Worm (Caenorhabditis elegans): ENCODE results near the gene Y66A7A.9.

The Y66A7A.9 gene

DNA sequence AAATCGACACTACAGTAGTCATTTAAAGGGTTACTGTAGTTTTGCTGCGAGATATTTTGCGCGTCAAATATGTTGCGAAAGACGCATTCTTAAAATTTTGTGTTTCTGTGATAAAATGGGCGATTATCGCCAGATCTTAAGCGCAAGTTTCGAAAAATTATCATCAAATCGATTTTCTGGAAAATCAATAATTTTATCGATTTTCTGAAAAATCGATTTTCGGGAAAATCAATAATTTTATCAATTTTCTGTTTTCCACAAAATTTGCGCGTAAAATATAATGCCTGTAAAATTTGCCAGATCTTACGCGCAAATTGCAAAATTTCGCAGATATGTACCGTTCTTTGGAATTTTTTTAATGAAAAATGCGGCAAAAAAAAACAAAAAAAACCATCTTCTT lies 20.2 kb downstream of the Y66A7A.9 start:
- TF ChIP-seq madf-8 (GFP tag; conservative IDR thresholded peaks at IDR 0.05) (no peak), zfh-2 (GFP tag; conservative IDR thresholded peaks at IDR 0.05) (no peak), pha-4 (tag; optimal IDR thresholded peaks at IDR 0.05) (no peak), lir-1 (GFP tag; conservative IDR thresholded peaks at IDR 0.05) (no peak), cebp-2 (GFP tag; IDR thresholded peaks at IDR 0.05) (no peak), ztf-25 (GFP tag; IDR thresholded peaks at IDR 0.05) (no peak), F49E8.2 (tag; optimal IDR thresholded peaks at IDR 0.05; ENCODE audit: insufficient read depth) (no peak), egl-18 (GFP tag; IDR thresholded peaks at IDR 0.05) (no peak), pbrm-1 (GFP tag; IDR thresholded peaks at IDR 0.05) (no peak), lin-54 (GFP tag; optimal IDR thresholded peaks at IDR 0.05) (no peak), lin-40 (tag; optimal IDR thresholded peaks at IDR 0.05) (no peak), B0261.1 (tag; optimal IDR thresholded peaks at IDR 0.05) (no peak), snpc-1.1 (tag; optimal IDR thresholded peaks at IDR 0.05; ENCODE audit: insufficient read depth) (no peak)

DNA sequence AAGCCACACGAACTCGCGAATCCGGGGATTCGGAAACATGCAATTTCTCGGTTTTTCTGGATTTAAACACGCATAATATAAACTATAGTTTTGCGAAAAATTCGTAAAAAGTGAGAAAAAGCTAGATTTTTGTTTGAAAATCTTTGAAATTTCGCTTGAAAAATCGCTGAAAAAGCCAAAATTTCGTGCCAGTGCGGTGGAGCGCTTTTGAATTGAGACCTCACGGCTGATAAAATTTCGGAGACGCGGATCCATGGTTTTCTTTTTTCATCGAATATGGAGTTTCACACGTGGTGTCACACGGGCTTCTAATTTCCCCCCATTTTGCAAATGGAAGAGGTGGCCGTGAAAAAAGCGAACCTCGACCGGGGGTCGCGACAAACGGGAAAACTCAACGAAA lies 22.0 kb downstream of the Y66A7A.9 start:
- TF ChIP-seq mcd-1 (GFP tag; IDR thresholded peaks at IDR 0.05): peak; percentile 72
- no peak for TF ChIP-seq nfyb-1 (GFP tag; IDR thresholded peaks at IDR 0.05)
- TF ChIP-seq madf-8 (GFP tag; conservative IDR thresholded peaks at IDR 0.05): no peak
- TF ChIP-seq ceh-100 (GFP tag; IDR thresholded peaks at IDR 0.05): peak; percentile 85

DNA sequence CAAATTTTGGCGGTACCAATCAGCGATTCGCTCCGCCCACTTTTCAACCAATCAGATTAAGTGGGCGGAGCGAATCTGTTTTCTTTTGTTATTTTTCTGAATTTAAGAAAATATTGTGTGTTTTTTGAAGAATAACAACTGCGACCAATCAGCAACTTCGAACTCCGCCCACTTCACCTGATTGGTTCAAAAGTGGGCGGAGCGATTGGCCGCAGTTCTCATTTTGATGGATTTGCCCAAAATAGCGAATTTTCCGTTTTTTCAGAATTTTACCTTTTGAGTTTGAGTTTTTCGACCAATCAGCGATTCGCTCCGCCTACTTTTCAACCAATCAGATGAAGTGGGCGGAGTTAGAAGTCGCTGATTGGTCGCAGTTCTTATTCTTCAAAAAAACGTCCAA lies 23.0 kb downstream of the Y66A7A.9 start:
- TF ChIP-seq mes-4 (tag; optimal IDR thresholded peaks at IDR 0.05): no peak
- no peak for TF ChIP-seq ama-1 (optimal IDR thresholded peaks at IDR 0.05)
- TF ChIP-seq ama-1 (GFP tag; optimal IDR thresholded peaks at IDR 0.05): no peak
- TF ChIP-seq F39B2.1 (GFP tag; IDR thresholded peaks at IDR 0.05): no peak
- TF ChIP-seq attf-6 (GFP tag; IDR thresholded peaks at IDR 0.05): no peak

DNA sequence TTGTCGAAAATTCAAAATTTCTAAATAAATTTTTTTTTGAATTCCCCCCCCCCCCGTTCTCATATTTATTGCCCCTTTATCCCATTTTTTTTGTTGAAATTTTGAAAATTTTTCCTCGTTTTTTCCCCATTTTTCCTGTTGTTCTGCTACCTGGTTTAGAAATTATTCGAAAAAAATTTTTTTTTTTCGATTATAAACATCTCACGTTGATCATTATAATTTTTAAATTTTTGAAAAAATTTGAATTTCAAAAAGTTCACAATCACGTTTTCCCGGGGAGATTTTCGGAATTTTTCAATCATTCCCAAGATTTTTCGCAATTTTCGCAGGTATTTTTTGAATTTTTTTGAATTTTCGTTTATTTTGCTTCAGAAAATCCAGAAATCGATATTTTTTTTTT lies 23.4 kb downstream of the Y66A7A.9 start, which contains the start of gene Y66D12A.3:
Gene Y66D12A.3, plus strand, starts transcription at position 301 of the 400 bp plus-strand sequence.
- TF ChIP-seq hsf-1 (GFP tag; IDR thresholded peaks at IDR 0.05): no peak
- TF ChIP-seq Y56A3A.18 (GFP tag; IDR thresholded peaks at IDR 0.05): no peak
- no peak for TF ChIP-seq let-607 (tag; optimal IDR thresholded peaks at IDR 0.05)
- TF ChIP-seq sdz-38 (tag; optimal IDR thresholded peaks at IDR 0.05): no peak
- no peak for TF ChIP-seq Y67H2A.10 (GFP tag; conservative IDR thresholded peaks at IDR 0.05)
- no peak for TF ChIP-seq sea-2 (GFP tag; IDR thresholded peaks at IDR 0.05)
- no peak for TF ChIP-seq egl-18 (GFP tag; IDR thresholded peaks at IDR 0.05)
- no peak for TF ChIP-seq madf-8 (GFP tag; conservative IDR thresholded peaks at IDR 0.05)

DNA sequence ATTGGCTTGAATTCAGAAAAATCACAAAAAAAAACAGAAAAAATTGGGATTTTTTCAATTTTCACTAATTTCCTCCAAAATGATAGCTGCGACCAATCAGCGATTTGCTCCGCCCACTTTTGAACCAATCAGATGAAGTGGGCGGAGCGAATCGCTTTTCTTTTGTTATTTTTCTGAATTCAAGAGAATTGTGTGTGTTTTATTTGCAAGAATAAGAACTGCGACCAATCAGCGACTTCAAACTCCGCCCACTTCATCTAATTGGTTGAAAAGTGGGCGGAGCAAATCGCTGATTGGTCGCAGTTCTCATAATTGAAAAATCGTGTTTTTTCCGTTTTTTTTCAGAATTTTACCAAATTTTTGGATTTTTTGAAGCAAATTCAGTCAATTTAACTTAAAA lies 29.7 kb downstream of the Y66A7A.9 start:
- TF ChIP-seq let-607 (tag; optimal IDR thresholded peaks at IDR 0.05): no peak
- no peak for TF ChIP-seq nfya-1 (tag; optimal IDR thresholded peaks at IDR 0.05; ENCODE audit: borderline replicate concordance, insufficient read depth)
- no peak for TF ChIP-seq lsy-27 (tag; optimal IDR thresholded peaks at IDR 0.05; ENCODE audit: borderline replicate concordance, insufficient read depth)
- TF ChIP-seq nfyb-1 (GFP tag; IDR thresholded peaks at IDR 0.05): peak; percentile 64; the same call in 1 of the 2 replicates

DNA sequence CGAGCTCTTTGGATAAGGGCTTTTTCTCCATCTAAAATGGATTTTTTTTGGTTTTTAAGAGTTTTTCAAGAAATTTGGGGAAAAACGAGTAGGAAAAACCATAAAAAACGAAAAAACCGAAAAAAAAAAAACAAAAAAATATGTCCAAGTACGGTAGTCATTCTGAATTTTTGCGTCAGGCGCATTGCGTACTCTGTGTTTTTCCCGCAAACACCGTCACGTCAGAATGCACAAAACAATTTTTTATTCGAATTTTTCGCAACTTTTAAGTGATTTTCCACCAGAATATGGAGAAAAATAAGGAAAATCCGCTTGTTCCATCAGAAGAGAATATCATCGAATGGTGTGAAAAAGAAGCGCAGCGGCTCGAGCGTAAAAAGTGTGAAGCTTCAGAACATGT lies 30.9 kb downstream of the Y66A7A.9 start, which contains the start of the genes Y66D12A.6 and ceh-92:
Gene Y66D12A.6, minus strand, starts transcription at position 31 of the 400 bp plus-strand sequence.
Gene ceh-92, plus strand, starts transcription at position 229 of the 400 bp plus-strand sequence.
- TF ChIP-seq madf-8 (GFP tag; conservative IDR thresholded peaks at IDR 0.05) (no peak), rec-8 (tag; optimal IDR thresholded peaks at IDR 0.05) (no peak), snpc-1.3 (tag; optimal IDR thresholded peaks at IDR 0.05; ENCODE audit: insufficient read depth) (peak; percentile 37), ceh-91 (GFP tag; IDR thresholded peaks at IDR 0.05) (peak; percentile 49; the same call in 1 of the 2 replicates), nhr-80 (tag; optimal IDR thresholded peaks at IDR 0.05) (no peak), hmg-20 (GFP tag; IDR thresholded peaks at IDR 0.05) (no peak), pha-4 (tag; optimal IDR thresholded peaks at IDR 0.05) (no peak), chd-7 (tag; optimal IDR thresholded peaks at IDR 0.05) (no peak), akir-1 (GFP tag; optimal IDR thresholded peaks at IDR 0.05) (no peak), unc-62 (GFP tag; optimal IDR thresholded peaks at IDR 0.05) (no peak), D2030.7 (GFP tag; IDR thresholded peaks at IDR 0.05) (peak; percentile 73), ztf-6 (GFP tag; IDR thresholded peaks at IDR 0.05) (no peak), egl-44 (GFP tag; IDR thresholded peaks at IDR 0.05) (no peak), zfh-2 (GFP tag; conservative IDR thresholded peaks at IDR 0.05) (no peak), mes-4 (tag; optimal IDR thresholded peaks at IDR 0.05) (no peak)

Measured in whole organism, young adult.